Worm (Caenorhabditis elegans) whole organism, L1 larva: Measurements from ENCODE around the gene dhs-11.

Experiments
- aly-2 ChIP-seq: fragments of 150-350 bp; optimal IDR thresholded peaks from 2 replicates; lab custom pipeline; 2014; ENCODE audit warnings: missing biosample characterization, missing genetic modification characterization
- ceh-82 ChIP-seq, 3 experiments: fragments of 150-350 bp in 1 of 3; sonication (generic microtip) in 2 of 3; optimal IDR thresholded peaks; 2 replicates each; lab custom pipeline; 2014 to 2017; ENCODE audit warnings: missing biosample characterization in 3 of 3, missing genetic modification characterization in 3 of 3
- nhr-237 ChIP-seq: fragments of 150-350 bp; optimal IDR thresholded peaks from 2 replicates; lab custom pipeline; 2014; ENCODE audit warnings: missing biosample characterization, missing genetic modification characterization

DNA sequence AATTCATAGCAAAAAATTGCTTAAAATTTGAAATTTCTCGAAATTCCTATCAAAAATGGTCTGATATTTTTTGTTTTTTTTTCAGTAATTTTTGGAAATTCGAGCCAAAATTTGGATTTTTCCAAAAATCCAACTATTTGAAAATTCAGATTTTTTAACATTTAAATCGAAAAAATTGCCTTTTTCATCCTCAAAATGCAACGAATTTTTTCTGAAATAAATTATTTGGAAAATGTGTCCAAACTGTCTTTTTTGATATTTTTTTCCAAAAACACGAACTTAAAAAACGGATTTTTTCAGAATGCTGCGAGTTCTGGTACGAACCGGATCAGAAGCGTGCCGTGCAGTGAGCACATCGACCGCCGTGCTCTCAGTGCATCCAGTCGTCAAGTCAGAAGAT is 27.5 kb downstream of the dhs-11 start, which contains the start of gene mrpl-22:
- TF ChIP-seq aly-2 (tag; lab: Kevin White, UChicago), result no peak
- no peak for TF ChIP-seq ceh-82 (tag; optimal IDR thresholded peaks at IDR 0.05; lab: Kevin White, UChicago)
- no peak for TF ChIP-seq nhr-237 (tag; lab: Kevin White, UChicago)
